Fruit fly (Drosophila melanogaster) whole organism, wandering third instar larva: Measurements from ENCODE around the gene CG31948.

Experiments
- Abd-B ChIP-seq: fragments of >200 bp; optimal IDR thresholded peaks from 2 replicates; lab custom pipeline; 2017; ENCODE audit warnings: missing biosample characterization, missing genetic modification characterization
- CG9705 ChIP-seq: fragments of 200-800 bp; sonication (Bioruptor generic); optimal IDR thresholded peaks from 2 replicates; lab custom pipeline; 2018; ENCODE audit warnings: missing biosample characterization, mild to moderate bottlenecking, missing genetic modification characterization
- CrebA ChIP-seq: fragments of 200-800 bp; sonication (Bioruptor generic); optimal IDR thresholded peaks from 2 replicates; lab custom pipeline; 2016; ENCODE audit warnings: missing biosample characterization, mild to moderate bottlenecking, missing genetic modification characterization, borderline replicate concordance
- Dfd ChIP-seq: fragments of >200 bp; optimal IDR thresholded peaks from 2 replicates; lab custom pipeline; 2017; ENCODE audit warnings: missing biosample characterization, missing genetic modification characterization
- Dif ChIP-seq: fragments of 200-275, 200-300 bp; sonication (Bioruptor generic); optimal IDR thresholded peaks from 2 replicates; lab custom pipeline; 2018; ENCODE audit warnings: missing biosample characterization, missing genetic modification characterization; ENCODE audit not compliant: partially characterized antibody
- GATAd ChIP-seq: sonication (Bioruptor generic); optimal IDR thresholded peaks from 2 replicates; lab custom pipeline; 2016; ENCODE audit warnings: missing biosample characterization, missing genetic modification characterization
- HLH106 ChIP-seq: fragments of 200-800 bp; optimal IDR thresholded peaks from 3 replicates; lab custom pipeline; 2019; ENCODE audit warnings: missing biosample characterization, mild to moderate bottlenecking, missing genetic modification characterization, moderate library complexity
- Hnf4 ChIP-seq: fragments of 200-800 bp; sonication (Bioruptor generic); optimal IDR thresholded peaks from 2 replicates; lab custom pipeline; 2016; ENCODE audit warnings: missing biosample characterization, mild to moderate bottlenecking, missing genetic modification characterization
- Hr78 ChIP-seq: fragments of >200 bp; optimal IDR thresholded peaks from 2 replicates; lab custom pipeline; 2017; ENCODE audit warnings: missing biosample characterization, missing genetic modification characterization
- Hr83 ChIP-seq: fragments of 200-300 bp; sonication (Bioruptor generic); optimal IDR thresholded peaks from 2 replicates; lab custom pipeline; 2016; ENCODE audit warnings: missing biosample characterization, mild to moderate bottlenecking, missing genetic modification characterization, moderate library complexity; ENCODE audit not compliant: poor library complexity, severe bottlenecking
- Mio ChIP-seq: sonication (Bioruptor generic); optimal IDR thresholded peaks from 2 replicates; lab custom pipeline; 2016; ENCODE audit warnings: missing biosample characterization, missing genetic modification characterization
- Myc ChIP-seq: fragments of >200 bp; optimal IDR thresholded peaks from 2 replicates; lab custom pipeline; 2017
- N ChIP-seq: fragments of >200 bp; optimal IDR thresholded peaks from 2 replicates; lab custom pipeline; 2018; ENCODE audit warnings: missing biosample characterization, missing external identifiers, missing genetic modification characterization
- OdsH ChIP-seq: fragments of 200-800 bp; sonication (Bioruptor generic); optimal IDR thresholded peaks from 2 replicates; lab custom pipeline; 2016; ENCODE audit warnings: missing biosample characterization, mild to moderate bottlenecking, missing genetic modification characterization
- Rel ChIP-seq, 2 experiments: fragments of 200-800 bp; sonication (Bioruptor generic) in 1 of 2; optimal IDR thresholded peaks; 2 replicates in 1 of 2; 3 replicates in 1 of 2; lab custom pipeline; 2016 to 2019; ENCODE audit warnings: mild to moderate bottlenecking in 2 of 2, missing biosample characterization in 2 of 2, missing genetic modification characterization in 2 of 2, moderate library complexity in 1 of 2
- Sp1 ChIP-seq: fragments of 200-800 bp; sonication (Bioruptor generic); optimal IDR thresholded peaks from 3 replicates; lab custom pipeline; 2019; ENCODE audit warnings: missing biosample characterization, mild to moderate bottlenecking, missing genetic modification characterization, moderate library complexity
- Vsx2 ChIP-seq: fragments of 200-300, 225-300 bp; sonication (Bioruptor generic); optimal IDR thresholded peaks from 2 replicates; lab custom pipeline; 2018; ENCODE audit warnings: missing biosample characterization, missing genetic modification characterization; ENCODE audit not compliant: partially characterized antibody
- br ChIP-seq: fragments of 200-800 bp; sonication (Bioruptor generic); optimal IDR thresholded peaks from 2 replicates; lab custom pipeline; 2016; ENCODE audit warnings: missing biosample characterization, missing genetic modification characterization
- brk ChIP-seq: fragments of 200-800 bp; sonication (Bioruptor generic); optimal IDR thresholded peaks from 2 replicates; lab custom pipeline; 2016; ENCODE audit warnings: missing biosample characterization, mild to moderate bottlenecking, missing genetic modification characterization
- dmrt93B ChIP-seq: fragments of 200-800 bp; sonication (Bioruptor generic); optimal IDR thresholded peaks from 2 replicates; lab custom pipeline; 2018; ENCODE audit warnings: missing biosample characterization, mild to moderate bottlenecking, missing genetic modification characterization
- dsf ChIP-seq: sonication (Bioruptor generic); optimal IDR thresholded peaks from 2 replicates; lab custom pipeline; 2016; ENCODE audit warnings: missing biosample characterization, missing genetic modification characterization, borderline replicate concordance
- ey ChIP-seq: fragments of 200-800 bp; sonication (Bioruptor generic); optimal IDR thresholded peaks from 2 replicates; lab custom pipeline; 2016; ENCODE audit warnings: missing biosample characterization, missing genetic modification characterization
- foxo ChIP-seq, 2 experiments: fragments of 200-800 bp; sonication (Bioruptor generic); optimal IDR thresholded peaks; 2 replicates in 1 of 2; 3 replicates in 1 of 2; lab custom pipeline; 2016 to 2017; ENCODE audit warnings: missing biosample characterization in 2 of 2, missing genetic modification characterization in 2 of 2
- h ChIP-seq: fragments of 200-800 bp; sonication (Bioruptor generic); optimal IDR thresholded peaks from 3 replicates; lab custom pipeline; 2016; ENCODE audit warnings: missing biosample characterization, mild to moderate bottlenecking, missing genetic modification characterization
- jim ChIP-seq: fragments of 175-275, 200-325 bp; sonication (Bioruptor generic); optimal IDR thresholded peaks from 2 replicates; lab custom pipeline; 2016; ENCODE audit warnings: missing biosample characterization, mild to moderate bottlenecking, missing genetic modification characterization
- lola ChIP-seq: fragments of >200 bp; optimal IDR thresholded peaks from 2 replicates; lab custom pipeline; 2017; ENCODE audit warnings: missing biosample characterization, missing genetic modification characterization
- pan ChIP-seq: fragments of >200 bp; optimal IDR thresholded peaks from 2 replicates; lab custom pipeline; 2017
- psq ChIP-seq: fragments of 200-800 bp; sonication (Bioruptor generic); optimal IDR thresholded peaks from 3 replicates; lab custom pipeline; 2017; ENCODE audit warnings: missing biosample characterization, mild to moderate bottlenecking, missing genetic modification characterization, moderate library complexity
- rgr ChIP-seq: fragments of 200-800 bp; sonication (Bioruptor generic); optimal IDR thresholded peaks from 3 replicates; lab custom pipeline; 2016; ENCODE audit warnings: missing biosample characterization, mild to moderate bottlenecking, missing genetic modification characterization
- sage ChIP-seq: fragments of 200-800 bp; sonication (Bioruptor generic); optimal IDR thresholded peaks from 2 replicates; lab custom pipeline; 2016; ENCODE audit warnings: missing biosample characterization, mild to moderate bottlenecking, missing genetic modification characterization
- sv ChIP-seq: fragments of 200-800 bp; sonication (Bioruptor generic); optimal IDR thresholded peaks from 3 replicates; lab custom pipeline; 2016; ENCODE audit warnings: missing biosample characterization, missing genetic modification characterization
- tai ChIP-seq: sonication (Bioruptor generic); optimal IDR thresholded peaks from 2 replicates; lab custom pipeline; 2016; ENCODE audit warnings: missing biosample characterization, missing genetic modification characterization
- usp ChIP-seq: fragments of >200 bp; optimal IDR thresholded peaks from 2 replicates; lab custom pipeline; 2017; ENCODE audit warnings: missing biosample characterization, missing genetic modification characterization
- woc ChIP-seq: sonication (Bioruptor generic); optimal IDR thresholded peaks from 2 replicates; lab custom pipeline; 2016; ENCODE audit warnings: missing biosample characterization, mild to moderate bottlenecking, missing genetic modification characterization

The CG31948 gene

dm6 chr2L:2394872-2395271, 21.6 kb downstream of the CG31948 start:
- TF ChIP-seq brk (GFP tag; lab: Kevin White, UChicago), result no peak
- TF ChIP-seq HLH106 (tag; lab: Kevin White, UChicago), result peak; percentile 1
- TF ChIP-seq Sp1 (GFP tag; lab: Kevin White, UChicago), result peak; percentile 2

dm6 chr2L:2391321-2391720, 25.2 kb downstream of the CG31948 start, which contains the start of gene CG46448:
Gene CG46448, plus strand, starts transcription at chr2L:2391660.
- TF ChIP-seq Dif (no peak), dmrt93B (GFP tag; lab: Kevin White, UChicago) (no peak), Abd-B (GFP tag; lab: Kevin White, UChicago) (no peak), N (no peak), woc (GFP tag; lab: Kevin White, UChicago) (no peak), br (GFP tag; lab: Kevin White, UChicago) (no peak), rgr (GFP tag; lab: Kevin White, UChicago) (no peak), lola (no peak), Hnf4 (GFP tag; lab: Kevin White, UChicago) (no peak), Vsx2 (GFP tag; lab: Kevin White, UChicago) (no peak), Hr78 (no peak), Dfd (GFP tag; lab: Kevin White, UChicago) (no peak), tai (GFP tag; lab: Kevin White, UChicago) (no peak), jim (no peak), Rel (GFP tag; optimal IDR thresholded peaks at IDR 0.05; lab: Kevin White, UChicago) (no peak), Rel (tag; optimal IDR thresholded peaks at IDR 0.05; lab: Kevin White, UChicago) (no peak), Sp1 (GFP tag; lab: Kevin White, UChicago) (no peak), sage (GFP tag; lab: Kevin White, UChicago) (no peak), usp (GFP tag; lab: Kevin White, UChicago) (no peak), CrebA (GFP tag; lab: Kevin White, UChicago) (no peak)

- TF ChIP-seq Mio (GFP tag; lab: Kevin White, UChicago), result no peak
- no peak for TF ChIP-seq ey (GFP tag; lab: Kevin White, UChicago)
- TF ChIP-seq psq (GFP tag; lab: Kevin White, UChicago), result no peak
- TF ChIP-seq sage (GFP tag; lab: Kevin White, UChicago), result no peak
- no peak for TF ChIP-seq Hr83 (GFP tag; lab: Kevin White, UChicago)
- TF ChIP-seq Myc (lab: Kevin White, UChicago), result no peak
- TF ChIP-seq br (GFP tag; lab: Kevin White, UChicago), result no peak
- TF ChIP-seq foxo (GFP tag; optimal IDR thresholded peaks at IDR 0.05; lab: Kevin White, UChicago), result no peak
- TF ChIP-seq, all 38 proteins: peak for 0
Measured at dm6 chr2L:2390589-2390988, 25.9 kb downstream of the CG31948 start, which contains the start of gene CG43750. Gene CG43750, minus strand, starts transcription at chr2L:2390689.

- TF ChIP-seq GATAd (GFP tag; lab: Kevin White, UChicago) (no peak), Hr78 (no peak), sv (GFP tag; lab: Kevin White, UChicago) (no peak), Sp1 (GFP tag; lab: Kevin White, UChicago) (no peak), Mio (GFP tag; lab: Kevin White, UChicago) (no peak), dsf (GFP tag; lab: Kevin White, UChicago) (no peak), OdsH (no peak), h (GFP tag; lab: Kevin White, UChicago) (no peak), Rel (GFP tag; optimal IDR thresholded peaks at IDR 0.05; lab: Kevin White, UChicago) (no peak), Rel (tag; optimal IDR thresholded peaks at IDR 0.05; lab: Kevin White, UChicago) (no peak), jim (no peak), HLH106 (tag; lab: Kevin White, UChicago) (no peak), Hnf4 (GFP tag; lab: Kevin White, UChicago) (no peak), pan (no peak), Dif (no peak), rgr (GFP tag; lab: Kevin White, UChicago) (no peak), CG9705 (GFP tag; lab: Kevin White, UChicago) (no peak)
Measured at dm6 chr2L:2385692-2386091, 30.8 kb downstream of the CG31948 start, which contains the start of gene CG3557. Gene CG3557, minus strand, starts transcription at chr2L:2385792.
